Fruit fly (Drosophila melanogaster): ENCODE measurements around the gene CG17660.

dm6 chr2L:1738054-1738453, 27.8 kb upstream of the CG17660 start:
- TF ChIP-seq Dll (optimal IDR thresholded peaks at IDR 0.05): no peak
- TF ChIP-seq pan (optimal IDR thresholded peaks at IDR 0.05): no peak
- no peak for TF ChIP-seq EcR (GFP tag; optimal IDR thresholded peaks at IDR 0.05)
- no peak for TF ChIP-seq CG8478 (optimal IDR thresholded peaks at IDR 0.05)
- TF ChIP-seq psq (optimal IDR thresholded peaks at IDR 0.05): no peak
- no peak for TF ChIP-seq usp (GFP tag; optimal IDR thresholded peaks at IDR 0.05)

Data from whole organism.